Fruit fly (Drosophila melanogaster) whole organism, prepupa: Measurements from ENCODE around the gene Coq4.
A peak's percentile ranks its signal among the peaks of the same experiment; 100 is the strongest.

ENCODE experiments used
- Blimp-1 ChIP-seq: fragments of 200-800 bp; sonication (Bioruptor generic); optimal IDR thresholded peaks from 3 replicates; lab custom pipeline; 2017; ENCODE audit warnings: missing biosample characterization, missing genetic modification characterization, mild to moderate bottlenecking, moderate library complexity, missing genetic modification reagents
- CG10631 ChIP-seq: fragments of 200-800 bp; sonication (Bioruptor generic); optimal IDR thresholded peaks from 2 replicates; lab custom pipeline; 2016; ENCODE audit warnings: missing biosample characterization, missing genetic modification characterization
- CG11294 ChIP-seq: fragments of 200-800 bp; sonication (Bioruptor generic); IDR thresholded peaks from 2 replicates; pipeline ENCODE4 v1.3.6; 2022; ENCODE audit warnings: missing biosample characterization, missing genetic modification characterization
- CG11902 ChIP-seq: fragments of 200-800 bp; sonication (Bioruptor generic); optimal IDR thresholded peaks from 3 replicates; lab custom pipeline; 2016; ENCODE audit warnings: missing biosample characterization, missing genetic modification characterization
- CG15336 ChIP-seq: fragments of 200-800 bp; sonication (Bioruptor generic); IDR thresholded peaks from 2 replicates; pipeline ENCODE4 v1.3.6; 2022; ENCODE audit warnings: missing biosample characterization, missing genetic modification characterization
- CG1621 ChIP-seq: fragments of 200-800 bp; sonication (Bioruptor generic); optimal IDR thresholded peaks from 3 replicates; lab custom pipeline; 2018; ENCODE audit warnings: missing biosample characterization, mild to moderate bottlenecking, missing genetic modification characterization
- CG16779 ChIP-seq: fragments of 200-800 bp; sonication (Bioruptor generic); optimal IDR thresholded peaks from 3 replicates; lab custom pipeline; 2017; ENCODE audit warnings: missing biosample characterization, mild to moderate bottlenecking, missing genetic modification characterization
- CG3032 ChIP-seq: fragments of 200-800 bp; optimal IDR thresholded peaks from 2 replicates; lab custom pipeline; 2019; ENCODE audit warnings: missing biosample characterization, mild to moderate bottlenecking, missing genetic modification characterization, moderate library complexity
- CG31627 ChIP-seq: fragments of 200-800 bp; sonication (Bioruptor generic); optimal IDR thresholded peaks from 3 replicates; lab custom pipeline; 2016; ENCODE audit warnings: missing biosample characterization, missing genetic modification characterization
- CG32006 ChIP-seq: fragments of 200-800 bp; sonication (Bioruptor generic); optimal IDR thresholded peaks from 3 replicates; lab custom pipeline; 2017; ENCODE audit warnings: missing biosample characterization, mild to moderate bottlenecking, missing genetic modification characterization
- CG3919 ChIP-seq: fragments of 200-800 bp; sonication (Bioruptor generic); optimal IDR thresholded peaks from 3 replicates; lab custom pipeline; 2016; ENCODE audit warnings: missing biosample characterization, missing genetic modification characterization
- CG6163 ChIP-seq: fragments of 200-800 bp; sonication (Bioruptor generic); IDR thresholded peaks from 3 replicates; pipeline ENCODE4 v1.3.6; 2022; ENCODE audit warnings: missing biosample characterization, missing genetic modification characterization
- CG6276 ChIP-seq: fragments of 200-800 bp; sonication (Bioruptor generic); optimal IDR thresholded peaks from 2 replicates; lab custom pipeline; 2017; ENCODE audit warnings: missing biosample characterization, mild to moderate bottlenecking, missing genetic modification characterization
- CG6808 ChIP-seq: fragments of 200-800 bp; sonication (Bioruptor generic); optimal IDR thresholded peaks from 3 replicates; lab custom pipeline; 2017; ENCODE audit warnings: missing biosample characterization, missing genetic modification characterization, mild to moderate bottlenecking, moderate library complexity, missing genetic modification reagents
- CG6854 ChIP-seq: fragments of 200-800 bp; sonication (Bioruptor generic); optimal IDR thresholded peaks from 2 replicates; lab custom pipeline; 2017; ENCODE audit warnings: missing biosample characterization, mild to moderate bottlenecking, missing genetic modification characterization
- CG7368 ChIP-seq: fragments of 200-800 bp; sonication (Bioruptor generic); optimal IDR thresholded peaks from 3 replicates; lab custom pipeline; 2016; ENCODE audit warnings: missing biosample characterization, missing genetic modification characterization
- CG8119 ChIP-seq: fragments of 200-800 bp; sonication (Bioruptor generic); IDR thresholded peaks from 3 replicates; pipeline ENCODE4 v1.3.6; 2022; ENCODE audit warnings: missing biosample characterization, missing genetic modification characterization
- CG8319 ChIP-seq: fragments of 200-800 bp; sonication (Bioruptor generic); optimal IDR thresholded peaks from 3 replicates; lab custom pipeline; 2016; ENCODE audit warnings: missing biosample characterization, missing genetic modification characterization
- CG9139 ChIP-seq: fragments of 200-800 bp; sonication (Bioruptor generic); optimal IDR thresholded peaks from 3 replicates; lab custom pipeline; 2017; ENCODE audit warnings: missing biosample characterization, mild to moderate bottlenecking, missing genetic modification characterization
- Eip75B ChIP-seq: fragments of 200-800 bp; sonication (Bioruptor generic); optimal IDR thresholded peaks from 3 replicates; lab custom pipeline; 2016; ENCODE audit warnings: missing biosample characterization, missing genetic modification characterization
- Eip93F ChIP-seq: fragments of 200-800 bp; sonication (Bioruptor generic); optimal IDR thresholded peaks from 2 replicates; lab custom pipeline; 2016; ENCODE audit warnings: missing biosample characterization, mild to moderate bottlenecking, missing genetic modification characterization
- Ets21C ChIP-seq: fragments of 200-800 bp; sonication (Bioruptor generic); optimal IDR thresholded peaks from 3 replicates; lab custom pipeline; 2016; ENCODE audit warnings: missing biosample characterization, missing genetic modification characterization
- Ets96B ChIP-seq: fragments of 200-800 bp; optimal IDR thresholded peaks from 2 replicates; lab custom pipeline; 2019; ENCODE audit warnings: missing biosample characterization, mild to moderate bottlenecking, missing genetic modification characterization, moderate library complexity
- Gug ChIP-seq: fragments of 200-800 bp; sonication (Bioruptor generic); IDR thresholded peaks from 2 replicates; pipeline ENCODE4 v1.3.6; 2022; ENCODE audit warnings: missing biosample characterization, missing genetic modification characterization
- Hr38 ChIP-seq: sonication (Bioruptor generic); optimal IDR thresholded peaks from 2 replicates; lab custom pipeline; 2016; ENCODE audit warnings: missing biosample characterization, missing genetic modification characterization
- Hr39 ChIP-seq: fragments of 200-800 bp; sonication (Bioruptor generic); optimal IDR thresholded peaks from 2 replicates; lab custom pipeline; 2016; ENCODE audit warnings: missing biosample characterization, missing genetic modification characterization
- Hr4 ChIP-seq: fragments of 200-800 bp; sonication (Bioruptor generic); optimal IDR thresholded peaks from 3 replicates; lab custom pipeline; 2016; ENCODE audit warnings: missing biosample characterization, missing genetic modification characterization
- Lpt ChIP-seq: fragments of 200-800 bp; sonication (Bioruptor generic); optimal IDR thresholded peaks from 3 replicates; lab custom pipeline; 2016; ENCODE audit warnings: missing biosample characterization, missing genetic modification characterization
- OdsH ChIP-seq: fragments of 200-800 bp; sonication (Bioruptor generic); optimal IDR thresholded peaks from 3 replicates; lab custom pipeline; 2016; ENCODE audit warnings: missing biosample characterization, missing genetic modification characterization
- Smox ChIP-seq: fragments of 200-800 bp; sonication (Bioruptor generic); optimal IDR thresholded peaks from 3 replicates; lab custom pipeline; 2016; ENCODE audit warnings: missing biosample characterization, missing genetic modification characterization
- Sox102F ChIP-seq: fragments of 200-800 bp; sonication (Bioruptor generic); optimal IDR thresholded peaks from 2 replicates; lab custom pipeline; 2016; ENCODE audit warnings: missing biosample characterization, mild to moderate bottlenecking, missing genetic modification characterization
- Sox14 ChIP-seq: fragments of 200-800 bp; sonication (Bioruptor generic); optimal IDR thresholded peaks from 3 replicates; lab custom pipeline; 2016; ENCODE audit warnings: missing biosample characterization, missing genetic modification characterization
- Sox15 ChIP-seq: fragments of 200-800 bp; sonication (Bioruptor generic); optimal IDR thresholded peaks from 3 replicates; lab custom pipeline; 2016; ENCODE audit warnings: missing biosample characterization, missing genetic modification characterization
- achi ChIP-seq: fragments of 200-800 bp; sonication (Bioruptor generic); optimal IDR thresholded peaks from 3 replicates; lab custom pipeline; 2016; ENCODE audit warnings: missing biosample characterization, missing genetic modification characterization
- acj6 ChIP-seq: fragments of 200-800 bp; sonication (Bioruptor generic); optimal IDR thresholded peaks from 3 replicates; lab custom pipeline; 2016; ENCODE audit warnings: missing biosample characterization, missing genetic modification characterization
- cyc ChIP-seq: fragments of 200-800 bp; sonication (Bioruptor generic); optimal IDR thresholded peaks from 3 replicates; lab custom pipeline; 2016; ENCODE audit warnings: missing biosample characterization, missing genetic modification characterization
- dac ChIP-seq: fragments of 200-800 bp; sonication (Bioruptor generic); optimal IDR thresholded peaks from 2 replicates; lab custom pipeline; 2017; ENCODE audit warnings: missing biosample characterization, mild to moderate bottlenecking, missing genetic modification characterization
- dsx ChIP-seq: fragments of 200-800 bp; optimal IDR thresholded peaks from 3 replicates; lab custom pipeline; 2019; ENCODE audit warnings: missing biosample characterization, mild to moderate bottlenecking, missing genetic modification characterization, moderate library complexity; ENCODE audit not compliant: poor library complexity, severe bottlenecking
- eg ChIP-seq: fragments of 200-800 bp; sonication (Bioruptor generic); IDR thresholded peaks from 3 replicates; pipeline ENCODE4 v1.3.6; 2022; ENCODE audit warnings: missing biosample characterization, missing genetic modification characterization
- fd59A ChIP-seq: fragments of 200-800 bp; sonication (Bioruptor generic); optimal IDR thresholded peaks from 2 replicates; lab custom pipeline; 2017; ENCODE audit warnings: missing biosample characterization, mild to moderate bottlenecking, missing genetic modification characterization, missing genetic modification reagents
- fd85E ChIP-seq: fragments of 200-800 bp; sonication (Bioruptor generic); optimal IDR thresholded peaks from 3 replicates; lab custom pipeline; 2016; ENCODE audit warnings: missing biosample characterization, missing genetic modification characterization
- lz ChIP-seq: fragments of 200-800 bp; sonication (Bioruptor generic); optimal IDR thresholded peaks from 3 replicates; lab custom pipeline; 2016; ENCODE audit warnings: missing biosample characterization, missing genetic modification characterization
- net ChIP-seq: fragments of 200-800 bp; sonication (Bioruptor generic); optimal IDR thresholded peaks from 3 replicates; lab custom pipeline; 2016; ENCODE audit warnings: missing biosample characterization, missing genetic modification characterization
- spab ChIP-seq: fragments of 200-800 bp; sonication (Bioruptor generic); optimal IDR thresholded peaks from 2 replicates; lab custom pipeline; 2017; ENCODE audit warnings: missing biosample characterization, mild to moderate bottlenecking, missing genetic modification characterization, missing genetic modification reagents
- svp ChIP-seq: fragments of 200-800 bp; sonication (Bioruptor generic); peaks from one replicate; lab custom pipeline; 2016; ENCODE audit warnings: missing biosample characterization, missing genetic modification characterization
- vri ChIP-seq: fragments of 200-800 bp; sonication (Bioruptor generic); optimal IDR thresholded peaks from 3 replicates; lab custom pipeline; 2016; ENCODE audit warnings: missing biosample characterization, mild to moderate bottlenecking, missing genetic modification characterization

Gene Coq4

DNA sequence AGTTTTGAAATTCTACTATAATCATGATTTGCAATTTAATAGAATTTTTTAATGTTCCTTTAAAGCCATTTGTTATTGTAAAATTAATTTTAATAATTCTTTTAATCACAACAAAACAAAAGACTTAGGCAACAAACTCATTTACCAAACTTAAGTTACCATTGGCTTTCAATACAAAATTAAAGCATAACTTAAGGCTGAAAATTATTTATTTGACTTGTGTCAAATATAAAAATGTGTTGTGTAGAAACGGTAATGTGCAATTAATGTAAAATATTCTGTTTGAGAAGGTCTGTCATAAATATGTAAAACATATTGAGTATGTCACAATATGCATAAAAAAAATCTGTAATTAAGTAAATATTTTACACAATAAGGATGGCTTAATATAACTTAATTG is 26.3 kb downstream of the Coq4 start:
- no peak for TF ChIP-seq achi (GFP tag; lab: Kevin White, UChicago)
- no peak for TF ChIP-seq Sox102F (GFP tag; lab: Kevin White, UChicago)
- TF ChIP-seq cyc (GFP tag; lab: Kevin White, UChicago): no peak
- TF ChIP-seq CG8119 (GFP tag; lab: Robert Waterston, UW): no peak
- TF ChIP-seq CG16779 (tag; lab: Kevin White, UChicago): no peak
- no peak for TF ChIP-seq CG31627 (GFP tag; lab: Kevin White, UChicago)
- no peak for TF ChIP-seq CG6854
- no peak for TF ChIP-seq CG7368 (GFP tag; lab: Kevin White, UChicago)
- TF ChIP-seq spab (GFP tag; lab: Kevin White, UChicago): no peak
- no peak for TF ChIP-seq CG1621 (tag; lab: Kevin White, UChicago)
- no peak for TF ChIP-seq CG11902 (GFP tag; lab: Kevin White, UChicago)
- no peak for TF ChIP-seq Eip93F (GFP tag; lab: Kevin White, UChicago)
- no peak for TF ChIP-seq Blimp-1 (GFP tag; lab: Kevin White, UChicago)
- TF ChIP-seq Lpt (GFP tag; lab: Kevin White, UChicago): no peak
- TF ChIP-seq lz (GFP tag; lab: Kevin White, UChicago): no peak
- TF ChIP-seq fd59A (GFP tag; lab: Kevin White, UChicago): no peak
- no peak for TF ChIP-seq svp (GFP tag; lab: Kevin White, UChicago)
- no peak for TF ChIP-seq dsx (GFP tag; lab: Kevin White, UChicago)
- no peak for TF ChIP-seq Eip75B (GFP tag; lab: Kevin White, UChicago)
- TF ChIP-seq eg: no peak

DNA sequence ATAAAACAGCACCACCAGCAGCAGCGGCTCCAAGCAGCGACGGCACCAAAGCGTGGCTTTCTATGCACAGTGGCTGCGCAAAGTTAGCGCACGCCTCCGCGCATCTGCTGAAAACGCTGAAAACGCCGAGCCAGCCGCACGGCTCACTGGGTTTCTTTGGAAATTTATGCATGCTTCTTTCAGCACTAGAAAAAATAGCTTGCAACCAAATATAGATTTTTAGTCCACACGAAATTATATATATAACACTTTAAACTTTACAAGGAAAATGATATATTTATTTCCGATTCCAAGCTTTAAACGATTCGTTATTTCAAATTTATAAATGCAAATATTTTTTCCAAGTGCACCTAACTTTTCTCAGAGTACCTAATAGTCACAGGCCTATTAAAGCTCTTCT is 28.8 kb downstream of the Coq4 start:
- TF ChIP-seq CG8119 (GFP tag; lab: Robert Waterston, UW): no peak
- TF ChIP-seq CG3032 (tag; lab: Kevin White, UChicago): no peak
- peak; percentile 19 for TF ChIP-seq dac (GFP tag; lab: Kevin White, UChicago)
- no peak for TF ChIP-seq CG9139 (GFP tag; lab: Kevin White, UChicago)
- no peak for TF ChIP-seq net
- no peak for TF ChIP-seq CG7368 (GFP tag; lab: Kevin White, UChicago)
- TF ChIP-seq CG31627 (GFP tag; lab: Kevin White, UChicago): no peak
- TF ChIP-seq Ets21C: no peak
- TF ChIP-seq Hr39 (GFP tag; lab: Kevin White, UChicago): no peak
- TF ChIP-seq Smox: no peak
- TF ChIP-seq Eip75B (GFP tag; lab: Kevin White, UChicago): no peak
- no peak for TF ChIP-seq Gug (GFP tag; lab: Robert Waterston, UW)
- TF ChIP-seq Ets96B (tag; lab: Kevin White, UChicago): no peak
- TF ChIP-seq eg: no peak
- peak; percentile 66 for TF ChIP-seq CG15336 (GFP tag; lab: Robert Waterston, UW)
- no peak for TF ChIP-seq CG6854
- TF ChIP-seq Blimp-1 (GFP tag; lab: Kevin White, UChicago): no peak
- no peak for TF ChIP-seq Sox102F (GFP tag; lab: Kevin White, UChicago)
- no peak for TF ChIP-seq CG6276 (GFP tag; lab: Kevin White, UChicago)
- TF ChIP-seq cyc (GFP tag; lab: Kevin White, UChicago): no peak
- no peak for TF ChIP-seq Hr38 (GFP tag; lab: Kevin White, UChicago)
- no peak for TF ChIP-seq CG8319 (GFP tag; lab: Kevin White, UChicago)
- no peak for TF ChIP-seq CG10631
- peak; percentile 9 for TF ChIP-seq Sox14
- no peak for TF ChIP-seq Lpt (GFP tag; lab: Kevin White, UChicago)
- TF ChIP-seq fd85E: no peak
- TF ChIP-seq CG11294 (GFP tag; lab: Robert Waterston, UW): no peak
- TF ChIP-seq CG11902 (GFP tag; lab: Kevin White, UChicago): no peak
- TF ChIP-seq Hr4 (GFP tag; lab: Kevin White, UChicago): peak; percentile 57
- no peak for TF ChIP-seq Eip93F (GFP tag; lab: Kevin White, UChicago)
- TF ChIP-seq CG6808 (GFP tag; lab: Kevin White, UChicago): no peak
- no peak for TF ChIP-seq spab (GFP tag; lab: Kevin White, UChicago)
- TF ChIP-seq CG3919 (GFP tag; lab: Kevin White, UChicago): peak; percentile 20
- TF ChIP-seq CG16779 (tag; lab: Kevin White, UChicago): no peak
- no peak for TF ChIP-seq lz (GFP tag; lab: Kevin White, UChicago)
- TF ChIP-seq acj6 (GFP tag; lab: Kevin White, UChicago): no peak
- TF ChIP-seq CG1621 (tag; lab: Kevin White, UChicago): no peak
- peak; percentile 74 for TF ChIP-seq CG32006 (GFP tag; lab: Kevin White, UChicago)
- no peak for TF ChIP-seq fd59A (GFP tag; lab: Kevin White, UChicago)
- peak; percentile 50; the same call in 1 of the 3 replicates for TF ChIP-seq CG6163 (GFP tag; lab: Robert Waterston, UW)
- TF ChIP-seq dsx (GFP tag; lab: Kevin White, UChicago): no peak
- TF ChIP-seq vri (GFP tag; lab: Kevin White, UChicago): no peak
- TF ChIP-seq svp (GFP tag; lab: Kevin White, UChicago): peak; percentile 28
- TF ChIP-seq achi (GFP tag; lab: Kevin White, UChicago): peak; percentile 33
- peak; percentile 33 for TF ChIP-seq OdsH (GFP tag; lab: Kevin White, UChicago)
- no peak for TF ChIP-seq Sox15
